Fruit fly (Drosophila melanogaster) whole organism, embryonic: Measurements from ENCODE around the gene Zpr1.

ENCODE experiments used
- Awh ChIP-seq: fragments of 200-800 bp; sonication (Bioruptor generic); IDR thresholded peaks from 2 replicates; pipeline ENCODE4, ENCODE4 v1.3.6; 2022; ENCODE audit warnings: missing biosample characterization, missing genetic modification characterization
- Blimp-1 ChIP-seq: fragments of 200-800 bp; sonication (Bioruptor generic); optimal IDR thresholded peaks from 3 replicates; lab custom pipeline; 2018; ENCODE audit warnings: missing biosample characterization, missing genetic modification characterization, mild to moderate bottlenecking, moderate library complexity, missing genetic modification reagents
- CG10543 ChIP-seq: fragments of 200-800 bp; sonication (Bioruptor generic); optimal IDR thresholded peaks from 3 replicates; lab custom pipeline; 2017; ENCODE audit warnings: missing biosample characterization, mild to moderate bottlenecking, missing genetic modification characterization, moderate library complexity
- CG11695 ChIP-seq: fragments of 200-800 bp; sonication (Bioruptor generic); IDR thresholded peaks from 3 replicates; pipeline ENCODE4 v1.3.6; 2022; ENCODE audit warnings: missing biosample characterization, missing genetic modification characterization
- CG12659 ChIP-seq: fragments of 200-800 bp; sonication (Bioruptor generic); optimal IDR thresholded peaks from 3 replicates; lab custom pipeline; 2017; ENCODE audit warnings: mild to moderate bottlenecking, missing biosample characterization, missing genetic modification reagents, missing genetic modification characterization
- CG12769 ChIP-seq: fragments of 200-800 bp; sonication (Bioruptor generic); optimal IDR thresholded peaks from 2 replicates; lab custom pipeline; 2019; ENCODE audit warnings: missing biosample characterization, mild to moderate bottlenecking, missing genetic modification characterization, moderate library complexity
- CG13123 ChIP-seq: fragments of 200-800 bp; sonication (Bioruptor generic); optimal IDR thresholded peaks from 2 replicates; lab custom pipeline; 2016; ENCODE audit warnings: missing biosample characterization, missing genetic modification characterization
- CG13624 ChIP-seq: fragments of 200-800 bp; sonication (Bioruptor generic); optimal IDR thresholded peaks from 2 replicates; lab custom pipeline; 2016; ENCODE audit warnings: missing biosample characterization, missing genetic modification characterization
- CG15514 ChIP-seq: fragments of 200-800 bp; sonication (Bioruptor generic); optimal IDR thresholded peaks from 3 replicates; lab custom pipeline; 2017; ENCODE audit warnings: missing biosample characterization, missing genetic modification characterization, mild to moderate bottlenecking, moderate library complexity, missing genetic modification reagents
- CG15601 ChIP-seq: fragments of 200-800 bp; sonication (Bioruptor generic); optimal IDR thresholded peaks from 3 replicates; lab custom pipeline; 2019; ENCODE audit warnings: missing biosample characterization, mild to moderate bottlenecking, missing genetic modification characterization, moderate library complexity
- CG17912 ChIP-seq: fragments of 200-800 bp; sonication (Bioruptor generic); optimal IDR thresholded peaks from 2 replicates; lab custom pipeline; 2018; ENCODE audit warnings: missing biosample characterization, mild to moderate bottlenecking, missing genetic modification characterization
- CG18599 ChIP-seq: fragments of 200-800 bp; sonication (Bioruptor generic); optimal IDR thresholded peaks from 3 replicates; lab custom pipeline; 2017; ENCODE audit warnings: missing biosample characterization, missing genetic modification characterization, mild to moderate bottlenecking, moderate library complexity, missing genetic modification reagents
- CG33213 ChIP-seq: fragments of 200-800 bp; sonication (Bioruptor generic); optimal IDR thresholded peaks from 3 replicates; lab custom pipeline; 2016; ENCODE audit warnings: missing biosample characterization, missing genetic modification characterization
- CG34376 ChIP-seq: fragments of 200-800 bp; sonication (Bioruptor generic); optimal IDR thresholded peaks from 2 replicates; lab custom pipeline; 2018; ENCODE audit warnings: missing biosample characterization, mild to moderate bottlenecking, missing genetic modification characterization
- CG42726 ChIP-seq: fragments of 200-800 bp; sonication (Bioruptor generic); IDR thresholded peaks from 2 replicates; pipeline ENCODE4 v1.3.6; 2022; ENCODE audit warnings: missing biosample characterization, missing genetic modification characterization; ENCODE audit not compliant: partially characterized antibody
- CG4404 ChIP-seq: fragments of 200-800 bp; sonication (Bioruptor generic); IDR thresholded peaks from 2 replicates; pipeline ENCODE4 v1.3.6; 2022; ENCODE audit warnings: missing biosample characterization, missing genetic modification characterization
- CG5180 ChIP-seq: fragments of 200-800 bp; sonication (Bioruptor generic); optimal IDR thresholded peaks from 3 replicates; lab custom pipeline; 2017; ENCODE audit warnings: missing biosample characterization, missing genetic modification characterization, mild to moderate bottlenecking, moderate library complexity, missing genetic modification reagents
- CG7786 ChIP-seq: fragments of 200-800 bp; sonication (Bioruptor generic); optimal IDR thresholded peaks from 2 replicates; lab custom pipeline; 2016; ENCODE audit warnings: missing biosample characterization, missing genetic modification characterization
- CG9797 ChIP-seq: fragments of 200-800 bp; sonication (Bioruptor generic); optimal IDR thresholded peaks from 3 replicates; lab custom pipeline; 2018; ENCODE audit warnings: missing biosample characterization, mild to moderate bottlenecking, missing genetic modification characterization
- Drgx ChIP-seq: fragments of 200-800 bp; sonication (Bioruptor generic); IDR thresholded peaks from 2 replicates; pipeline ENCODE4 v1.3.6; 2022; ENCODE audit warnings: missing biosample characterization, missing genetic modification characterization
- Fer3 ChIP-seq: fragments of 200-800 bp; sonication (Bioruptor generic); optimal IDR thresholded peaks from 2 replicates; lab custom pipeline; 2018; ENCODE audit warnings: missing biosample characterization, mild to moderate bottlenecking, missing genetic modification characterization, moderate library complexity
- Hey ChIP-seq: fragments of 200-800 bp; sonication (Bioruptor generic); optimal IDR thresholded peaks from 3 replicates; lab custom pipeline; 2018; ENCODE audit warnings: missing biosample characterization, mild to moderate bottlenecking, missing genetic modification characterization
- Lim3 ChIP-seq: fragments of 200-800 bp; sonication (Bioruptor generic); IDR thresholded peaks from 2 replicates; pipeline ENCODE4 v1.3.6; 2022; ENCODE audit warnings: missing biosample characterization, missing genetic modification characterization
- Opbp ChIP-seq: fragments of 200-800 bp; sonication (Bioruptor generic); IDR thresholded peaks from 3 replicates; pipeline ENCODE4 v1.3.6; 2022; ENCODE audit warnings: missing biosample characterization, missing genetic modification characterization; ENCODE audit not compliant: partially characterized antibody
- Pdp1 ChIP-seq, 2 experiments: fragments of 200-800 bp; sonication (Bioruptor generic); optimal IDR thresholded peaks; 3 replicates each; lab custom pipeline; 2016; ENCODE audit warnings: missing biosample characterization in 2 of 2, missing genetic modification characterization in 2 of 2, mild to moderate bottlenecking in 1 of 2, moderate library complexity in 1 of 2
- Ssrp ChIP-seq: fragments of 200-800 bp; sonication (Bioruptor generic); optimal IDR thresholded peaks from 2 replicates; lab custom pipeline; 2018; ENCODE audit warnings: missing biosample characterization, mild to moderate bottlenecking, missing genetic modification characterization, moderate library complexity
- Xrp1 ChIP-seq: fragments of 200-800 bp; sonication (Bioruptor generic); IDR thresholded peaks from 2 replicates; pipeline ENCODE4 v1.3.6; 2022; ENCODE audit warnings: missing biosample characterization, missing genetic modification characterization
- abd-A ChIP-seq: fragments of 200-800 bp; sonication (Bioruptor generic); optimal IDR thresholded peaks from 3 replicates; lab custom pipeline; 2019; ENCODE audit warnings: missing biosample characterization, mild to moderate bottlenecking, missing genetic modification characterization, moderate library complexity
- chinmo ChIP-seq: fragments of 200-800 bp; sonication (Bioruptor generic); IDR thresholded peaks from 4 replicates; pipeline ENCODE4 v1.3.6; 2022; ENCODE audit warnings: missing biosample characterization, missing genetic modification characterization; ENCODE audit not compliant: partially characterized antibody
- ci ChIP-seq: fragments of 200-800 bp; sonication (Bioruptor generic); IDR thresholded peaks from 3 replicates; pipeline ENCODE4 v1.3.6; 2022; ENCODE audit warnings: missing biosample characterization, missing genetic modification characterization
- cwo ChIP-seq: fragments of 200-800 bp; sonication (Bioruptor generic); optimal IDR thresholded peaks from 3 replicates; lab custom pipeline; 2017; ENCODE audit warnings: missing biosample characterization, missing genetic modification characterization, mild to moderate bottlenecking, moderate library complexity, missing genetic modification reagents
- eve ChIP-seq, 2 experiments: fragments of >200 bp; optimal IDR thresholded peaks; 2 replicates each; lab custom pipeline; 2017; ENCODE audit warnings: missing biosample characterization in 2 of 2, missing genetic modification characterization in 2 of 2
- exex ChIP-seq: fragments of 200-800 bp; sonication (Bioruptor generic); optimal IDR thresholded peaks from 4 replicates; lab custom pipeline; 2018; ENCODE audit warnings: missing biosample characterization, mild to moderate bottlenecking, missing genetic modification characterization, moderate library complexity
- ftz-f1 ChIP-seq: fragments of 200-800 bp; sonication (Bioruptor generic); optimal IDR thresholded peaks from 2 replicates; lab custom pipeline; 2016; ENCODE audit warnings: missing biosample characterization, missing genetic modification characterization
- gce ChIP-seq: fragments of 200-800 bp; sonication (Bioruptor generic); IDR thresholded peaks from 3 replicates; pipeline ENCODE4 v1.3.6; 2022; ENCODE audit warnings: missing biosample characterization, missing genetic modification characterization
- grn ChIP-seq: fragments of 200-800 bp; sonication (Bioruptor generic); optimal IDR thresholded peaks from 3 replicates; lab custom pipeline; 2017; ENCODE audit warnings: missing biosample characterization, missing genetic modification characterization
- gro ChIP-seq: fragments of 200-800 bp; sonication (Bioruptor generic); optimal IDR thresholded peaks from 2 replicates; lab custom pipeline; 2016; ENCODE audit warnings: missing biosample characterization, missing genetic modification characterization
- hb ChIP-seq: fragments of 200-800 bp; sonication (Bioruptor generic); IDR thresholded peaks from 3 replicates; pipeline ENCODE4 v1.3.6; 2022; ENCODE audit warnings: missing biosample characterization, missing genetic modification characterization; ENCODE audit not compliant: partially characterized antibody
- ind ChIP-seq: fragments of 200-800 bp; sonication (Bioruptor generic); optimal IDR thresholded peaks from 3 replicates; lab custom pipeline; 2016; ENCODE audit warnings: missing biosample characterization, missing genetic modification characterization
- mirr ChIP-seq: fragments of 200-800 bp; sonication (Bioruptor generic); optimal IDR thresholded peaks from 3 replicates; lab custom pipeline; 2018; ENCODE audit warnings: missing biosample characterization, mild to moderate bottlenecking, missing genetic modification characterization
- pita ChIP-seq: fragments of 200-800 bp; sonication (Bioruptor generic); optimal IDR thresholded peaks from 2 replicates; lab custom pipeline; 2017; ENCODE audit warnings: missing biosample characterization, mild to moderate bottlenecking, missing genetic modification characterization
- sd ChIP-seq: fragments of 200-800 bp; sonication (Bioruptor generic); optimal IDR thresholded peaks from 3 replicates; lab custom pipeline; 2018; ENCODE audit warnings: missing biosample characterization, mild to moderate bottlenecking, missing genetic modification characterization, moderate library complexity
- sens-2 ChIP-seq: fragments of 200-800 bp; sonication (Bioruptor generic); IDR thresholded peaks from 2 replicates; pipeline ENCODE4 v1.3.6; 2022; ENCODE audit warnings: missing biosample characterization, missing genetic modification characterization
- sima ChIP-seq: fragments of 200-800 bp; sonication (Bioruptor generic); optimal IDR thresholded peaks from 2 replicates; lab custom pipeline; 2016; ENCODE audit warnings: missing biosample characterization, missing genetic modification characterization
- sqz ChIP-seq: fragments of 200-800 bp; sonication (Bioruptor generic); optimal IDR thresholded peaks from 3 replicates; lab custom pipeline; 2018; ENCODE audit warnings: missing biosample characterization, mild to moderate bottlenecking, missing genetic modification characterization
- sug ChIP-seq: fragments of 200-800 bp; optimal IDR thresholded peaks from 2 replicates; lab custom pipeline; 2019; ENCODE audit warnings: missing biosample characterization, mild to moderate bottlenecking, missing genetic modification characterization, moderate library complexity
- tna ChIP-seq: fragments of 200-800 bp; sonication (Bioruptor generic); IDR thresholded peaks from 2 replicates; pipeline ENCODE4 v1.3.6; 2022; ENCODE audit warnings: missing biosample characterization, missing genetic modification characterization; ENCODE audit not compliant: partially characterized antibody
- unpg ChIP-seq: fragments of 200-800 bp; sonication (Bioruptor generic); optimal IDR thresholded peaks from 3 replicates; lab custom pipeline; 2018; ENCODE audit warnings: missing biosample characterization, mild to moderate bottlenecking, missing genetic modification characterization, moderate library complexity
- zfh1 ChIP-seq: fragments of 200-800 bp; sonication (Bioruptor generic); IDR thresholded peaks from 3 replicates; pipeline ENCODE4 v1.3.6; 2022; ENCODE audit warnings: missing biosample characterization, missing genetic modification characterization

The Zpr1 gene

DNA sequence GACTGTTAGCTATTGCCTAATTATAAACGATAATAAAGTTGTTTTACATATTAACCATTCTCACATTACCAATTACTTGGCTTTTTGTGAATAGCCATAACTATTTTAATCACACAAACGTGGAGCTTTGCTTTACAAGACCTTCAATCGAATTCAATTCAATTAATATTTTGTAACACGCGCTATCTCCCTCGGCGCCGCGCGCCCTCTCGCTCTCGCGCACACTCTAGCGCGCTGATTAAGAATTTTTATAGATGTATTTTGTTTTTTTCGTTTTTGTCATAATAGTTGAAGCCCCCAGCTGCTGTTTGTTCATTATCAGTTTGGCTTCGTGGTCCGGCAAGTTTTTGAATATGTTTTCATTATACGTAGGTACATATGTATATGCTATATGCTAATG is 39.2 kb upstream of the Zpr1 start (continued):
- TF ChIP-seq Xrp1 (GFP tag; lab: Robert Waterston, UW) = no peak
- TF ChIP-seq Opbp (GFP tag; lab: Robert Waterston, UW) = no peak
- no peak for TF ChIP-seq CG7786 (GFP tag; lab: Kevin White, UChicago)
- peak; percentile 19 for TF ChIP-seq CG15514 (GFP tag; lab: Kevin White, UChicago)
- TF ChIP-seq CG12659 (GFP tag; lab: Kevin White, UChicago) = no peak
- no peak for TF ChIP-seq Fer3 (tag; lab: Kevin White, UChicago)
- no peak for TF ChIP-seq Blimp-1 (GFP tag; lab: Kevin White, UChicago)
- TF ChIP-seq ftz-f1 = peak; percentile 83
- TF ChIP-seq chinmo (GFP tag; lab: Robert Waterston, UW) = 0 out of 4 replicates have a peak, but pooled peaks have one; percentile 33
- no peak for TF ChIP-seq unpg (GFP tag; lab: Kevin White, UChicago)
- no peak for TF ChIP-seq CG5180 (GFP tag; lab: Kevin White, UChicago)
- TF ChIP-seq CG42726 (GFP tag; lab: Robert Waterston, UW) = no peak
- no peak for TF ChIP-seq CG17912
- TF ChIP-seq CG13123 (GFP tag; lab: Kevin White, UChicago) = no peak
- no peak for TF ChIP-seq sima (GFP tag; lab: Kevin White, UChicago)
- TF ChIP-seq CG15601 (tag; lab: Kevin White, UChicago) = peak; percentile 65
- TF ChIP-seq ind = no peak
- TF ChIP-seq Lim3 (GFP tag; lab: Robert Waterston, UW) = peak; percentile 55; the same call in 1 of the 2 replicates
- peak; percentile 31 for TF ChIP-seq gro (GFP tag; lab: Kevin White, UChicago)
- TF ChIP-seq CG11695 (GFP tag; lab: Robert Waterston, UW) = no peak
- TF ChIP-seq CG34376 = peak; percentile 86
- no peak for TF ChIP-seq Drgx (GFP tag; lab: Robert Waterston, UW)
- TF ChIP-seq CG10543 = peak; percentile 19
- TF ChIP-seq pita (GFP tag; lab: Kevin White, UChicago) = no peak
- TF ChIP-seq ci (GFP tag; lab: Robert Waterston, UW) = no peak
- TF ChIP-seq sqz (GFP tag; lab: Kevin White, UChicago) = peak; percentile 29
- no peak for TF ChIP-seq Ssrp (tag; lab: Kevin White, UChicago)
- TF ChIP-seq CG18599 (GFP tag; lab: Kevin White, UChicago) = no peak
- TF ChIP-seq sens-2 (GFP tag; lab: Robert Waterston, UW) = no peak
- no peak for TF ChIP-seq gce (GFP tag; lab: Robert Waterston, UW)
- no peak for TF ChIP-seq Awh
- TF ChIP-seq CG4404 (GFP tag; lab: Robert Waterston, UW) = no peak
- no peak for TF ChIP-seq eve (GFP tag; optimal IDR thresholded peaks at IDR 0.05; lab: Kevin White, UChicago)
- TF ChIP-seq abd-A = peak; percentile 89
- TF ChIP-seq hb = no peak

DNA sequence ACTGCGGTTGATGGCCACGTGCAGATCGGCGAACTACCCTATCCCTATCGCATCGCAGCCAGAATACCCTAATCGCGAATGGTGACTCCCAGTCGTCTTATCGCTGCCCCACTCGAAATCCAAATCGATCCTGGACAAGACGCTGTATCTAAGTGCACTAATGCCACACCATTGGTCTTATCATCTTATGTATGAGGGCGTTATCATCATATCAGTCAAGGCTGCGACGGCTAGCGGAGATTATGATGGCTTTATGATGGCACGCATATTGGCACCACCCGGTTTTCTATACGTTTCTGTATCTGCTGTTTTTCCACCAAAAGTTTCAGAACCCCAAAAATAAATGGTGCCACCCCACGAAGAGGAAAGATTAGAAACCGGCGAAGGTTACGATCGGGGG is 38.3 kb upstream of the Zpr1 start:
- no peak for TF ChIP-seq CG9797 (GFP tag; lab: Kevin White, UChicago)
- peak; percentile 6 for TF ChIP-seq sd (tag; lab: Kevin White, UChicago)
- TF ChIP-seq Hey (tag; lab: Kevin White, UChicago) = peak; percentile 0
- no peak for TF ChIP-seq CG33213
- TF ChIP-seq Pdp1 (GFP tag; optimal IDR thresholded peaks at IDR 0.05; lab: Kevin White, UChicago) = peak in 1 of 2 experiments; percentile 8
- peak; percentile 20 for TF ChIP-seq cwo (GFP tag; lab: Kevin White, UChicago)
- TF ChIP-seq grn = peak; percentile 84
- peak; percentile 12; the same call in 1 of the 2 replicates for TF ChIP-seq tna
- TF ChIP-seq CG13624 (GFP tag; lab: Kevin White, UChicago) = no peak
- peak; percentile 70 for TF ChIP-seq CG34376
- TF ChIP-seq exex (tag; lab: Kevin White, UChicago) = peak; percentile 72
- TF ChIP-seq zfh1 (GFP tag; lab: Robert Waterston, UW) = no peak
- TF ChIP-seq sug (tag; lab: Kevin White, UChicago) = peak; percentile 99
- TF ChIP-seq chinmo (GFP tag; lab: Robert Waterston, UW) = peak; percentile 84; the same call in 2 of the 4 replicates
- peak; percentile 74 for TF ChIP-seq ftz-f1
- peak; percentile 2 for TF ChIP-seq CG12769 (tag; lab: Kevin White, UChicago)
- TF ChIP-seq mirr (GFP tag; lab: Kevin White, UChicago) = peak; percentile 67
